Worm (Caenorhabditis elegans) whole organism, midembryonic: ENCODE measurements around the gene tag-293.

Experiments
- flt-1 ChIP-seq: fragments of 200-800 bp; sonication (Bioruptor generic); IDR thresholded peaks from 2 replicates; pipeline ENCODE4 v1.3.6; 2022; ENCODE audit warnings: missing genetic modification characterization, missing compliant biosample characterization
- klf-2 ChIP-seq: fragments of 200-800 bp; sonication (Bioruptor generic); conservative IDR thresholded peaks from 2 replicates; pipeline ENCODE4 v1.3.6; 2022; ENCODE audit warnings: missing genetic modification reagents, missing genetic modification characterization, missing compliant biosample characterization
- med-1 ChIP-seq: sonication (generic microtip); optimal IDR thresholded peaks from 2 replicates; lab custom pipeline; 2017; ENCODE audit warnings: missing genetic modification characterization, mild to moderate bottlenecking, missing compliant biosample characterization, antibody characterized with exemption, missing genetic modification reagents; ENCODE audit not compliant: insufficient read depth
- tab-1 ChIP-seq: fragments of 200-800 bp; sonication (Bioruptor generic); IDR thresholded peaks from 2 replicates; pipeline ENCODE4 v1.3.6; 2022; ENCODE audit warnings: missing genetic modification characterization, missing compliant biosample characterization
- ztf-29 ChIP-seq: fragments of 200-800 bp; sonication (Bioruptor generic); IDR thresholded peaks from 2 replicates; pipeline ENCODE4 v1.3.6; 2022; ENCODE audit warnings: missing genetic modification reagents, missing genetic modification characterization, missing compliant biosample characterization

DNA sequence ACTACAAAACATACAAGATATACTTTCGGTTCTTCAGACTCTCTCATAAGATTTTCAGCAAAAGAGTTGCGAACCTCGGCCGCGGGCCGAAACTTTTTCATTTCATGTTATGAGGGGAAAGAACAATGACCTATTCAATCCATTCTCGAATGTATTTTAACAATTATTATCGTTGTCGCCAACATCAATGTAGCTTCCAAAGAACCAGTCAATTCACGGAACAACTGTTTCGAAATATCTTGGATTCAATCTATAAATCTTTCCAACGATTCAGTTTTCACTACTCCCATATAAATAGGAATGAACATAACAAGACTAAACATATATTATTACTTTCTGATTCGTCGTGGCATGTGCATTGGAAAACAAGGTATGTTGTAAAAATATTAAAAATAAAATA, 48.3 kb downstream of the tag-293 start, which contains the start of gene F07G11.1:
- TF ChIP-seq flt-1 (GFP tag; lab: Robert Waterston, UW) (no peak), ztf-29 (GFP tag; lab: Robert Waterston, UW) (no peak), klf-2 (GFP tag; lab: Robert Waterston, UW) (no peak), tab-1 (GFP tag; lab: Robert Waterston, UW) (no peak), med-1 (GFP tag; lab: Kevin White, UChicago) (no peak)
